Worm (Caenorhabditis elegans) whole organism, mixed stage, embryonic: ENCODE results near the gene hda-5.

Source experiments
- M03D4.4 ChIP-seq: sonication (generic microtip); optimal IDR thresholded peaks from 2 replicates; lab custom pipeline; 2017; ENCODE audit warnings: mild to moderate bottlenecking, missing genetic modification characterization, missing compliant biosample characterization
- lsy-2 ChIP-seq: fragments of 150-350 bp; optimal IDR thresholded peaks from 2 replicates; lab custom pipeline; 2014; ENCODE audit warnings: missing biosample characterization, missing genetic modification characterization
- nhr-12 ChIP-seq: fragments of 150-350 bp; optimal IDR thresholded peaks from 2 replicates; lab custom pipeline; 2014; ENCODE audit warnings: missing biosample characterization, missing genetic modification characterization
- nhr-28 ChIP-seq: fragments of 150-350 bp; optimal IDR thresholded peaks from 2 replicates; lab custom pipeline; 2014; ENCODE audit warnings: missing biosample characterization, missing genetic modification characterization
- pha-4 ChIP-seq: fragments of 150-350 bp; optimal IDR thresholded peaks from 2 replicates; lab custom pipeline; 2018; ENCODE audit warnings: missing biosample characterization, missing genetic modification reagents, missing genetic modification characterization

DNA sequence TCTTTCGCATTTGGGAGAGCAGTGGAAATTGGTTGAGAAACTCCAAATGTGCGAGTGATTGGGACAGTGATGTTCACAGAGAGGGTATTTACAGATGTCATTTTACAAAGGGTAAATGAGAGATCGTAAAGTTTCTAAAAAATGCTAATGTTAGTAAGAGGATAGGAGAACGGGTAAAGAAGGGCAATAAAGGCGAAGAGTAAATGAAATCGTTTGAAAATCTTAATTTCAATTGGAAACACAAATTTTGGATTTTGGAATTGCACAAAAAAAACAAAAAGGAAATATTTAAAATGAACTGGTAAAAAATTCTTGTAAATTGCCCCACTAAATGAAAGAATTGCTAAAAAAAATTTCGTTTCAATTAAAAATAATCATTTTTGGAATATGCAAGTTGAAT, 17.6 kb downstream of the hda-5 start, which contains the start of gene pap-3:
- TF ChIP-seq pha-4 (tag; lab: Kevin White, UChicago) (no peak), M03D4.4 (no peak), nhr-12 (tag; lab: Kevin White, UChicago) (no peak), lsy-2 (tag; lab: Kevin White, UChicago) (no peak), nhr-28 (tag; lab: Kevin White, UChicago) (no peak)
